Fruit fly (Drosophila melanogaster): ENCODE results near the gene CG43155.

The CG43155 gene

DNA sequence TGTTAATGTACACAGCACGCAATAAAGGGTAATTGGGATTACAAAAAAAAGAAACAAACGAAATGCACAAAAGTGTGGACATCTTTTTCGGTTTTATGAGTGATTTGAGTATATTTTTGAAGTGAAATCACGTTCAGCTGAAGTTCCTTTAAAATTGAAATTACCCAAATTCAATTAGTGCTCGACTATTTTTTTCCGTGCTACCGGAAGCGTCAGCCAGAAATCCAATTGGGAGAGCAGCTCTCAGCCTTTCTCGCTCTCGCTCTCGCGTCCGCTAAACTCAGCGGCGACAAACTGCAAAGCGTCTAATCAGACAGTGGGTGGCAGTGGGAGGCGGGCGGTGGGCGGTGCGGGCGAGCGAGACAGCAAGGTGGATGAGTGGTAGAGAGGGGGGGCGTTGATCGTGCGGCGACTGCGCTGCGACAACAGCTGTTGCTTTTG is 36.3 kb upstream of the CG43155 start (continued):
- TF ChIP-seq Sin3A (optimal IDR thresholded peaks at IDR 0.05) (no peak), CG16863 (GFP tag; optimal IDR thresholded peaks at IDR 0.05) (peak; percentile 83), gcm (GFP tag; optimal IDR thresholded peaks at IDR 0.05) (peak; percentile 80), CG18011 (GFP tag; optimal IDR thresholded peaks at IDR 0.05) (peak; percentile 69), Xbp1 (GFP tag; optimal IDR thresholded peaks at IDR 0.05) (peak; percentile 91), CG7928 (GFP tag; optimal IDR thresholded peaks at IDR 0.05) (peak; percentile 65), CG7745 (tag; optimal IDR thresholded peaks at IDR 0.05) (no peak), unpg (GFP tag; optimal IDR thresholded peaks at IDR 0.05) (peak; percentile 93), HHEX (GFP tag; optimal IDR thresholded peaks at IDR 0.05) (peak; percentile 93), lbe (GFP tag; optimal IDR thresholded peaks at IDR 0.05) (peak; percentile 90), hb (GFP tag; IDR thresholded peaks at IDR 0.05; ENCODE audit: partially characterized antibody) (no peak), ato (GFP tag; IDR thresholded peaks at IDR 0.05; ENCODE audit: partially characterized antibody) (no peak), ac (GFP tag; optimal IDR thresholded peaks at IDR 0.05) (peak; percentile 28), gfzf (GFP tag; optimal IDR thresholded peaks at IDR 0.05) (no peak), disco-r (GFP tag; optimal IDR thresholded peaks at IDR 0.05) (peak; percentile 86), CG5245 (GFP tag; optimal IDR thresholded peaks at IDR 0.05) (peak; percentile 82), CG2116 (GFP tag; optimal IDR thresholded peaks at IDR 0.05) (peak; percentile 53), cas (GFP tag; IDR thresholded peaks at IDR 0.05) (peak; percentile 86), mirr (GFP tag; optimal IDR thresholded peaks at IDR 0.05) (peak; percentile 63), CG2889 (GFP tag; IDR thresholded peaks at IDR 0.05) (peak; percentile 86), sob (GFP tag; IDR thresholded peaks at IDR 0.05) (peak; percentile 90), sim (GFP tag; IDR thresholded peaks at IDR 0.05) (peak; percentile 82), dm (GFP tag; optimal IDR thresholded peaks at IDR 0.05) (peak; percentile 80), Sox102F (GFP tag; optimal IDR thresholded peaks at IDR 0.05) (peak; percentile 91), CG9215 (GFP tag; IDR thresholded peaks at IDR 0.05) (peak; percentile 79), otp (GFP tag; IDR thresholded peaks at IDR 0.05) (peak; percentile 81; the same call in 2 of the 3 replicates), CG8290 (GFP tag; optimal IDR thresholded peaks at IDR 0.05) (peak; percentile 55), CG8290 (tag; optimal IDR thresholded peaks at IDR 0.05) (peak in 1 of 2 experiments; percentile 87), pita (GFP tag; optimal IDR thresholded peaks at IDR 0.05) (no peak), CG15479 (GFP tag; optimal IDR thresholded peaks at IDR 0.05) (no peak), CG14667 (GFP tag; IDR thresholded peaks at IDR 0.05) (peak; percentile 75; the same call in 1 of the 2 replicates), CrebB (tag; optimal IDR thresholded peaks at IDR 0.05) (peak; percentile 89), Meics (GFP tag; optimal IDR thresholded peaks at IDR 0.05) (peak; percentile 93), CG16815 (GFP tag; optimal IDR thresholded peaks at IDR 0.05) (peak; percentile 64), ftz-f1 (GFP tag; optimal IDR thresholded peaks at IDR 0.05) (peak; percentile 55), pho (GFP tag; optimal IDR thresholded peaks at IDR 0.05) (peak; percentile 88), CG7987 (GFP tag; optimal IDR thresholded peaks at IDR 0.05) (peak; percentile 74), CG18599 (GFP tag; optimal IDR thresholded peaks at IDR 0.05) (peak; percentile 94), CG31441 (GFP tag; IDR thresholded peaks at IDR 0.05) (peak; percentile 90), CG13624 (GFP tag; optimal IDR thresholded peaks at IDR 0.05) (peak; percentile 93), CG4820 (GFP tag; optimal IDR thresholded peaks at IDR 0.05) (peak; percentile 87), Antp (GFP tag; optimal IDR thresholded peaks at IDR 0.05) (peak; percentile 88), al (GFP tag; IDR thresholded peaks at IDR 0.05) (peak; percentile 86), Usf (GFP tag; optimal IDR thresholded peaks at IDR 0.05) (peak; percentile 46), zfh2 (GFP tag; optimal IDR thresholded peaks at IDR 0.05) (peak; percentile 87), Hand (GFP tag; optimal IDR thresholded peaks at IDR 0.05) (peak; percentile 88), so (GFP tag; IDR thresholded peaks at IDR 0.05) (peak; percentile 91), Dip3 (GFP tag; optimal IDR thresholded peaks at IDR 0.05) (peak; percentile 87), Rx (GFP tag; IDR thresholded peaks at IDR 0.05) (peak; percentile 75), CG17359 (tag; optimal IDR thresholded peaks at IDR 0.05) (peak; percentile 90), Lim3 (GFP tag; IDR thresholded peaks at IDR 0.05) (peak; percentile 68)
